Worm (Caenorhabditis elegans) whole organism, early embryonic: ENCODE data around the gene plpp-1.2.

ENCODE experiments used
- B0310.2 ChIP-seq: sonication (generic microtip); optimal IDR thresholded peaks from 2 replicates; lab custom pipeline; 2016; ENCODE audit warnings: mild to moderate bottlenecking, missing genetic modification characterization, missing compliant biosample characterization
- F13C5.2 ChIP-seq: sonication (generic microtip); optimal IDR thresholded peaks from 2 replicates; lab custom pipeline; 2017; ENCODE audit warnings: mild to moderate bottlenecking, missing genetic modification characterization, inconsistent platforms, missing compliant biosample characterization
- aly-1 ChIP-seq: sonication (generic microtip); optimal IDR thresholded peaks from 2 replicates; lab custom pipeline; 2016; ENCODE audit warnings: missing genetic modification characterization, missing compliant biosample characterization
- ama-1 ChIP-seq: fragments of 150-350 bp; optimal IDR thresholded peaks from 2 replicates; lab custom pipeline; 2014
- ceh-13 ChIP-seq: fragments of 200-800 bp; sonication (Bioruptor generic); optimal IDR thresholded peaks from 2 replicates; lab custom pipeline; 2018; ENCODE audit warnings: mild to moderate bottlenecking, missing genetic modification characterization, missing compliant biosample characterization
- ceh-36 ChIP-seq: sonication (generic microtip); optimal IDR thresholded peaks from 2 replicates; lab custom pipeline; 2016; ENCODE audit warnings: missing genetic modification characterization, inconsistent platforms, missing compliant biosample characterization
- ets-7 ChIP-seq: sonication (generic microtip); optimal IDR thresholded peaks from 2 replicates; lab custom pipeline; 2016; ENCODE audit warnings: missing genotype, missing genetic modification characterization, missing compliant biosample characterization
- flt-1 ChIP-seq: fragments of 200-800 bp; sonication (Bioruptor generic); IDR thresholded peaks from 2 replicates; pipeline ENCODE4 v1.3.6; 2022; ENCODE audit warnings: missing genetic modification characterization, missing compliant biosample characterization
- hmbx-1 ChIP-seq: sonication (generic microtip); optimal IDR thresholded peaks from 2 replicates; lab custom pipeline; 2016; ENCODE audit warnings: mild to moderate bottlenecking, missing genetic modification characterization, missing compliant biosample characterization
- hmg-4 ChIP-seq: fragments of 200-800 bp; sonication (Bioruptor generic); optimal IDR thresholded peaks from 2 replicates; lab custom pipeline; 2018; ENCODE audit warnings: mild to moderate bottlenecking, missing genetic modification characterization, missing compliant biosample characterization
- hnd-1 ChIP-seq: sonication (generic microtip); optimal IDR thresholded peaks from 2 replicates; lab custom pipeline; 2016; ENCODE audit warnings: missing genetic modification characterization, missing compliant biosample characterization
- pes-1 ChIP-seq: fragments of 200-800 bp; sonication (Bioruptor generic); IDR thresholded peaks from 2 replicates; pipeline ENCODE4 v1.3.6; 2022; ENCODE audit warnings: missing genetic modification reagents, missing genetic modification characterization, missing compliant biosample characterization
- scrt-1 ChIP-seq: fragments of 200-800 bp; sonication (Bioruptor generic); IDR thresholded peaks from 2 replicates; pipeline ENCODE4 v1.3.6; 2022; ENCODE audit warnings: missing genetic modification characterization, missing compliant biosample characterization
- sea-1 ChIP-seq: fragments of 200-800 bp; sonication (Bioruptor generic); conservative IDR thresholded peaks from 2 replicates; pipeline ENCODE4 v1.3.6; 2022; ENCODE audit warnings: missing genetic modification characterization, missing compliant biosample characterization
- tbx-11 ChIP-seq: fragments of 200-800 bp; sonication (Bioruptor generic); IDR thresholded peaks from 2 replicates; pipeline ENCODE4 v1.3.6; 2022; ENCODE audit warnings: missing genetic modification characterization, missing compliant biosample characterization
- tbx-37 ChIP-seq: fragments of 200-800 bp; sonication (Bioruptor generic); conservative IDR thresholded peaks from 2 replicates; pipeline ENCODE4 v1.3.6; 2022; ENCODE audit warnings: missing genetic modification reagents, missing genetic modification characterization, missing compliant biosample characterization
- tra-4 ChIP-seq: sonication (generic microtip); optimal IDR thresholded peaks from 2 replicates; lab custom pipeline; 2017; ENCODE audit warnings: missing genetic modification characterization, missing compliant biosample characterization

The plpp-1.2 gene

DNA sequence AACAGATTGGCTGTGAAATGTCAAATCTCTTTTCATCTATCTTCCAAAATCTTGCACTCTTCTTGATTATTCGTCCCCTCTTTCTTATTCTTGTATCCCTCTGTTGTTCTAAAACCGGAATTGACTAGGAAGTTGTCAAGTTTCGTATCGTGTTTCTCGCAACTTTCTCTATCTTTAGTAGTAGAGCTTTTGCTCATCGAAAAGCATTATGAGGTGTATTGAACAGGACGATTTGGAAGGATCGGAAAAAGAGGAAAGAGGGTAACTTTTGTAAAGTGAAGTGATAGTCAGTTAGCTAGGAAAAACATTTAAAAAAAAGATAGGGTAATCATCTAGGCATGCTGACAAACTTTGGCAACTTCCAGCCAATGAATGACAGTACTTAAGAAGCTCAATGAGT, 11.2 kb downstream of the plpp-1.2 start:
- no peak for TF ChIP-seq tbx-37 (GFP tag; lab: Robert Waterston, UW)
- TF ChIP-seq hmg-4: no peak

ce11 chrII:6497137-6497536, 11.9 kb downstream of the plpp-1.2 start:
- TF ChIP-seq hmg-4 (no peak), ama-1 (lab: Kevin White, UChicago) (no peak), F13C5.2 (tag; lab: Kevin White, UChicago) (no peak), pes-1 (no peak), scrt-1 (GFP tag; lab: Robert Waterston, UW) (no peak)

DNA sequence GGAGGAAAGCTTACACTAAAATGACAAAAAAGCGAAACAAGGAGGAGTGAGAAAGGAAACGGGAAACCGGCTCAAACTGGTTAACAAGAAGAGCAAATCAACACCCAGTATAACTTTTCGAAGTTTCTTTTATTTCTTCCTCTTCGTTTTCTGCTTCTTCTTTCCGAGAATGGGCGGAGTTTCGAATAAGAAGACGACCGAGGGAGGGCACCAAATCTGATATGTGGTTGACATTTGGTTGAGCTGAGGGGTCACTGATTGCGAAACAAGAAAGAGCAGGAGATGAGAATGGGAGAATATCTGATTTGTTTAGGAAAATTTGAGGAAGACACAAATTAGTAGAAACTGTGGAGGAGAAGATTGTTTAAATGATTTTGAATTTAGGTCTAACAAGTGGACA, 13.3 kb downstream of the plpp-1.2 start:
- no peak for TF ChIP-seq flt-1 (GFP tag; lab: Robert Waterston, UW)
- TF ChIP-seq ceh-13 (GFP tag; lab: Kevin White, UChicago): no peak
- no peak for TF ChIP-seq tbx-37 (GFP tag; lab: Robert Waterston, UW)
- TF ChIP-seq aly-1 (tag; lab: Kevin White, UChicago): no peak
- no peak for TF ChIP-seq ceh-36
- TF ChIP-seq sea-1: no peak
- no peak for TF ChIP-seq scrt-1 (GFP tag; lab: Robert Waterston, UW)
- no peak for TF ChIP-seq F13C5.2 (tag; lab: Kevin White, UChicago)
- TF ChIP-seq hmbx-1 (tag; lab: Kevin White, UChicago): no peak
- no peak for TF ChIP-seq hmg-4
- TF ChIP-seq tra-4 (tag; lab: Kevin White, UChicago): no peak
- TF ChIP-seq ets-7: no peak
- TF ChIP-seq pes-1: no peak

- TF ChIP-seq ama-1 (lab: Kevin White, UChicago) (no peak), tbx-37 (GFP tag; lab: Robert Waterston, UW) (no peak), aly-1 (tag; lab: Kevin White, UChicago) (no peak), B0310.2 (tag; lab: Kevin White, UChicago) (no peak), tra-4 (tag; lab: Kevin White, UChicago) (no peak), ceh-13 (GFP tag; lab: Kevin White, UChicago) (no peak), scrt-1 (GFP tag; lab: Robert Waterston, UW) (no peak), pes-1 (no peak), F13C5.2 (tag; lab: Kevin White, UChicago) (no peak), tbx-11 (GFP tag; lab: Robert Waterston, UW) (no peak), hmbx-1 (tag; lab: Kevin White, UChicago) (no peak), flt-1 (GFP tag; lab: Robert Waterston, UW) (no peak), sea-1 (no peak), ets-7 (no peak), hmg-4 (no peak), hnd-1 (no peak), ceh-36 (no peak)
These were observed 13.8 kb downstream of the plpp-1.2 start, which contains the start of gene twk-49 for ce11 chrII:6499067-6499466. TSS of gene twk-49 (minus strand) at chrII:6499167.

DNA sequence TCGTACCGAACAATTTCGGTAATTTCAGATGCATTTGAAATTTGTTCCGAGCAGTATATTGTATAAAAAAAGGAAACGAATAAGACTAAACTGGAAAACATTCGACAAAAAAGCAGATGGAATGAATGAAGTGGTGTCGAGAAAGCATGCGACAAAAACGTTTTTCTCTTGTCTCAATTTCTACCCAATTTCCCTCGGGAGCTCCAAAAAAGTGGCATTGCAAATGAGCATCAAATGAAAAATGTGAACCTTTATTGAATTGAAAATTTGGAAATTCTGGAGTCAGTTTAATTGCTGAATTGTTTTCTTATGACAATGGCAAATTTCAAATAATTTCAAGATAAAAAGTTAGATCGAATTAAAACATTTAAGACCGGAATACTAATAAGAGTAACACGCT, 14.9 kb downstream of the plpp-1.2 start, which contains the start of gene R05G9.5:
TSS of gene R05G9.5 (minus strand) at position 101 of the 400 bp plus-strand sequence.
- no peak for TF ChIP-seq hnd-1
- TF ChIP-seq hmg-4: no peak
- TF ChIP-seq ama-1 (lab: Kevin White, UChicago): no peak
- TF ChIP-seq flt-1 (GFP tag; lab: Robert Waterston, UW): no peak
- no peak for TF ChIP-seq ets-7
- no peak for TF ChIP-seq tra-4 (tag; lab: Kevin White, UChicago)
- TF ChIP-seq scrt-1 (GFP tag; lab: Robert Waterston, UW): no peak
- TF ChIP-seq tbx-11 (GFP tag; lab: Robert Waterston, UW): no peak
- TF ChIP-seq aly-1 (tag; lab: Kevin White, UChicago): no peak
- no peak for TF ChIP-seq ceh-13 (GFP tag; lab: Kevin White, UChicago)

ce11 chrII:6501420-6501819, 16.1 kb downstream of the plpp-1.2 start, which contains the start of gene R05G9.3:
TSS of gene R05G9.3 (minus strand) at chrII:6501520.
- no peak for TF ChIP-seq aly-1 (tag; lab: Kevin White, UChicago)
- TF ChIP-seq ets-7: no peak
- TF ChIP-seq pes-1: no peak
- TF ChIP-seq ceh-13 (GFP tag; lab: Kevin White, UChicago): no peak
- TF ChIP-seq hmbx-1 (tag; lab: Kevin White, UChicago): no peak
- no peak for TF ChIP-seq B0310.2 (tag; lab: Kevin White, UChicago)
- TF ChIP-seq flt-1 (GFP tag; lab: Robert Waterston, UW): no peak
- TF ChIP-seq sea-1: no peak
- no peak for TF ChIP-seq ceh-36
- TF ChIP-seq tra-4 (tag; lab: Kevin White, UChicago): no peak

- TF ChIP-seq aly-1 (tag; lab: Kevin White, UChicago) (no peak), ets-7 (no peak), ama-1 (lab: Kevin White, UChicago) (no peak), hnd-1 (no peak), sea-1 (no peak), tbx-11 (GFP tag; lab: Robert Waterston, UW) (no peak), F13C5.2 (tag; lab: Kevin White, UChicago) (no peak), pes-1 (no peak), ceh-13 (GFP tag; lab: Kevin White, UChicago) (no peak), B0310.2 (tag; lab: Kevin White, UChicago) (no peak), tbx-37 (GFP tag; lab: Robert Waterston, UW) (no peak)
These were observed 17.6 kb downstream of the plpp-1.2 start, which contains the start of gene R05G9.1 for ce11 chrII:6502826-6503225. TSS of gene R05G9.1 (plus strand) at chrII:6503168.

ce11 chrII:6513357-6513756, 28.1 kb downstream of the plpp-1.2 start:
- TF ChIP-seq hmbx-1 (tag; lab: Kevin White, UChicago): no peak
- TF ChIP-seq ets-7: no peak
- TF ChIP-seq sea-1: no peak
- TF ChIP-seq hnd-1: no peak
- TF ChIP-seq pes-1: no peak
- no peak for TF ChIP-seq ceh-36
- TF ChIP-seq flt-1 (GFP tag; lab: Robert Waterston, UW): no peak
- TF ChIP-seq F13C5.2 (tag; lab: Kevin White, UChicago): no peak
- TF ChIP-seq scrt-1 (GFP tag; lab: Robert Waterston, UW): no peak
- TF ChIP-seq B0310.2 (tag; lab: Kevin White, UChicago): no peak
- no peak for TF ChIP-seq ama-1 (lab: Kevin White, UChicago)
- TF ChIP-seq tra-4 (tag; lab: Kevin White, UChicago): no peak
- TF ChIP-seq ceh-13 (GFP tag; lab: Kevin White, UChicago): no peak
- TF ChIP-seq hmg-4: no peak
- TF ChIP-seq tbx-37 (GFP tag; lab: Robert Waterston, UW): no peak
- no peak for TF ChIP-seq aly-1 (tag; lab: Kevin White, UChicago)
- no peak for TF ChIP-seq tbx-11 (GFP tag; lab: Robert Waterston, UW)
